Worm (Caenorhabditis elegans): ENCODE measurements around the gene cfim-2.

Gene cfim-2

ce11 chrIV:8886228-8886627, 39.9 kb upstream of the cfim-2 start, which contains the start of gene C09G9.5:
Gene C09G9.5 (plus strand): TSS chrIV:8886528.
- no peak for TF ChIP-seq spr-3 (GFP tag; optimal IDR thresholded peaks at IDR 0.05)

- TF ChIP-seq hif-1 (tag; optimal IDR thresholded peaks at IDR 0.05) (no peak), F49E8.2 (tag; optimal IDR thresholded peaks at IDR 0.05; ENCODE audit: borderline replicate concordance) (peak; percentile 52), fkh-10 (GFP tag; optimal IDR thresholded peaks at IDR 0.05) (no peak), unc-62 (GFP tag; optimal IDR thresholded peaks at IDR 0.05 in 1 of 2) (peak in 1 of 2 experiments; percentile 42), unc-62 (tag; optimal IDR thresholded peaks at IDR 0.05) (no peak), unc-130 (GFP tag; optimal IDR thresholded peaks at IDR 0.05) (peak; percentile 70), ztf-7 (tag; optimal IDR thresholded peaks at IDR 0.05) (no peak), dmd-9 (GFP tag; IDR thresholded peaks at IDR 0.05) (no peak)
These were observed 37.5 kb upstream of the cfim-2 start, which contains the start of gene oma-1 for ce11 chrIV:8888525-8889026. Gene oma-1 (plus strand): TSS chrIV:8888976.

ce11 chrIV:8891131-8891530, 35.0 kb upstream of the cfim-2 start, which contains the start of gene spr-2:
Gene spr-2 (plus strand): TSS chrIV:8891462.
- no peak for TF ChIP-seq skn-1 (tag; optimal IDR thresholded peaks at IDR 0.05)
- no peak for TF ChIP-seq snpc-1.2 (GFP tag; IDR thresholded peaks at IDR 0.05)
- TF ChIP-seq php-3 (GFP tag; IDR thresholded peaks at IDR 0.05): no peak
- TF ChIP-seq lin-13 (GFP tag; optimal IDR thresholded peaks at IDR 0.05): peak; percentile 19
- peak; percentile 73 for TF ChIP-seq rbr-2 (tag; optimal IDR thresholded peaks at IDR 0.05)
- no peak for TF ChIP-seq D1046.2 (GFP tag; IDR thresholded peaks at IDR 0.05)
- peak; percentile 86 for TF ChIP-seq dpl-1 (GFP tag; optimal IDR thresholded peaks at IDR 0.05)
- peak; percentile 1 for TF ChIP-seq pqm-1 (tag; optimal IDR thresholded peaks at IDR 0.05)
- TF ChIP-seq F37D6.2 (tag; optimal IDR thresholded peaks at IDR 0.05): peak; percentile 35
- TF ChIP-seq fos-1 (tag; optimal IDR thresholded peaks at IDR 0.05): no peak
- no peak for TF ChIP-seq unc-62 (GFP tag; optimal IDR thresholded peaks at IDR 0.05 in 1 of 2)
- no peak for TF ChIP-seq unc-62 (tag; optimal IDR thresholded peaks at IDR 0.05)
- TF ChIP-seq lin-1 (GFP tag; IDR thresholded peaks at IDR 0.05): no peak
- TF ChIP-seq ces-1 (GFP tag; optimal IDR thresholded peaks at IDR 0.05): no peak
- peak; percentile 68 for TF ChIP-seq nhr-102 (tag; optimal IDR thresholded peaks at IDR 0.05)
- peak; percentile 35 for TF ChIP-seq duxl-1 (tag; optimal IDR thresholded peaks at IDR 0.05; ENCODE audit: poor library complexity)
- TF ChIP-seq dmd-9 (GFP tag; IDR thresholded peaks at IDR 0.05): no peak
- peak; percentile 7 to 34 for TF ChIP-seq daf-16 (GFP tag; optimal IDR thresholded peaks at IDR 0.05)
- peak; percentile 62 for TF ChIP-seq daf-16 (tag; optimal IDR thresholded peaks at IDR 0.05)
- TF ChIP-seq ztf-7 (tag; optimal IDR thresholded peaks at IDR 0.05): peak; percentile 62
- peak; percentile 60 for TF ChIP-seq vab-7 (GFP tag; IDR thresholded peaks at IDR 0.05)
- TF ChIP-seq R02D3.7 (tag; optimal IDR thresholded peaks at IDR 0.05): no peak
- TF ChIP-seq cey-2 (tag; optimal IDR thresholded peaks at IDR 0.05; ENCODE audit: borderline replicate concordance, insufficient read depth): no peak
- peak; percentile 33 for TF ChIP-seq spr-1 (tag; optimal IDR thresholded peaks at IDR 0.05)
- no peak for TF ChIP-seq mxl-2 (GFP tag; conservative IDR thresholded peaks at IDR 0.05)
- no peak for TF ChIP-seq attf-4 (tag; optimal IDR thresholded peaks at IDR 0.05)
- peak; percentile 66; the same call in 1 of the 2 replicates for TF ChIP-seq hmg-1.1 (GFP tag; IDR thresholded peaks at IDR 0.05)
- TF ChIP-seq aha-1 (tag): no peak
- peak; percentile 32 for TF ChIP-seq spr-3 (GFP tag; optimal IDR thresholded peaks at IDR 0.05)
- peak; percentile 22 for TF ChIP-seq zip-2 (tag; optimal IDR thresholded peaks at IDR 0.05)
- TF ChIP-seq lin-38 (GFP tag; IDR thresholded peaks at IDR 0.05): peak; percentile 75
- TF ChIP-seq nhr-25 (tag; optimal IDR thresholded peaks at IDR 0.05; ENCODE audit: borderline replicate concordance, insufficient read depth): no peak
- TF ChIP-seq mep-1 (tag; optimal IDR thresholded peaks at IDR 0.05): peak; percentile 79
- TF ChIP-seq dve-1 (tag; optimal IDR thresholded peaks at IDR 0.05; ENCODE audit: insufficient read depth): peak; percentile 67
- TF ChIP-seq pha-4 (GFP tag; IDR thresholded peaks at IDR 0.05): 0 out of 2 replicates have a peak, but pooled peaks have one; percentile 35
- TF ChIP-seq pha-4 (tag; optimal IDR thresholded peaks at IDR 0.05): peak; percentile 61
- peak in 1 of 2 experiments; percentile 88 for TF ChIP-seq lsy-2 (tag; optimal IDR thresholded peaks at IDR 0.05)
- TF ChIP-seq nhr-28 (tag; optimal IDR thresholded peaks at IDR 0.05): peak; percentile 38
- no peak for TF ChIP-seq set-16 (GFP tag; IDR thresholded peaks at IDR 0.05)
- TF ChIP-seq saeg-2 (GFP tag; IDR thresholded peaks at IDR 0.05): no peak
- peak; percentile 60 for TF ChIP-seq nhr-6 (tag; optimal IDR thresholded peaks at IDR 0.05)
- TF ChIP-seq madf-9 (GFP tag; conservative IDR thresholded peaks at IDR 0.05): no peak
